Fruit fly (Drosophila melanogaster) whole organism, prepupa: ENCODE results near the gene Sps2.

ENCODE experiments used
- Blimp-1 ChIP-seq: fragments of 200-800 bp; sonication (Bioruptor generic); optimal IDR thresholded peaks from 3 replicates; lab custom pipeline; 2017; ENCODE audit warnings: missing biosample characterization, missing genetic modification characterization, mild to moderate bottlenecking, moderate library complexity, missing genetic modification reagents
- CG10631 ChIP-seq: fragments of 200-800 bp; sonication (Bioruptor generic); optimal IDR thresholded peaks from 2 replicates; lab custom pipeline; 2016; ENCODE audit warnings: missing biosample characterization, missing genetic modification characterization
- CG10669 ChIP-seq: fragments of 200-800 bp; sonication (Bioruptor generic); optimal IDR thresholded peaks from 3 replicates; lab custom pipeline; 2018; ENCODE audit warnings: missing biosample characterization, mild to moderate bottlenecking, missing genetic modification characterization, moderate library complexity
- CG11762 ChIP-seq: fragments of 200-800 bp; sonication (Bioruptor generic); optimal IDR thresholded peaks from 3 replicates; lab custom pipeline; 2016; ENCODE audit warnings: missing biosample characterization, missing genetic modification characterization; ENCODE audit not compliant: insufficient read depth
- CG11902 ChIP-seq: fragments of 200-800 bp; sonication (Bioruptor generic); optimal IDR thresholded peaks from 3 replicates; lab custom pipeline; 2016; ENCODE audit warnings: missing biosample characterization, missing genetic modification characterization
- CG15336 ChIP-seq: fragments of 200-800 bp; sonication (Bioruptor generic); IDR thresholded peaks from 2 replicates; pipeline ENCODE4 v1.3.6; 2022; ENCODE audit warnings: missing biosample characterization, missing genetic modification characterization
- CG16779 ChIP-seq: fragments of 200-800 bp; sonication (Bioruptor generic); optimal IDR thresholded peaks from 3 replicates; lab custom pipeline; 2017; ENCODE audit warnings: missing biosample characterization, mild to moderate bottlenecking, missing genetic modification characterization
- CG3032 ChIP-seq: fragments of 200-800 bp; optimal IDR thresholded peaks from 2 replicates; lab custom pipeline; 2019; ENCODE audit warnings: missing biosample characterization, mild to moderate bottlenecking, missing genetic modification characterization, moderate library complexity
- CG31627 ChIP-seq: fragments of 200-800 bp; sonication (Bioruptor generic); optimal IDR thresholded peaks from 3 replicates; lab custom pipeline; 2016; ENCODE audit warnings: missing biosample characterization, missing genetic modification characterization
- CG32006 ChIP-seq: fragments of 200-800 bp; sonication (Bioruptor generic); optimal IDR thresholded peaks from 3 replicates; lab custom pipeline; 2017; ENCODE audit warnings: missing biosample characterization, mild to moderate bottlenecking, missing genetic modification characterization
- CG3919 ChIP-seq: fragments of 200-800 bp; sonication (Bioruptor generic); optimal IDR thresholded peaks from 3 replicates; lab custom pipeline; 2016; ENCODE audit warnings: missing biosample characterization, missing genetic modification characterization
- CG6163 ChIP-seq: fragments of 200-800 bp; sonication (Bioruptor generic); IDR thresholded peaks from 3 replicates; pipeline ENCODE4 v1.3.6; 2022; ENCODE audit warnings: missing biosample characterization, missing genetic modification characterization
- CG6276 ChIP-seq: fragments of 200-800 bp; sonication (Bioruptor generic); optimal IDR thresholded peaks from 2 replicates; lab custom pipeline; 2017; ENCODE audit warnings: missing biosample characterization, mild to moderate bottlenecking, missing genetic modification characterization
- CG6808 ChIP-seq: fragments of 200-800 bp; sonication (Bioruptor generic); optimal IDR thresholded peaks from 3 replicates; lab custom pipeline; 2017; ENCODE audit warnings: missing biosample characterization, missing genetic modification characterization, mild to moderate bottlenecking, moderate library complexity, missing genetic modification reagents
- CG7368 ChIP-seq: fragments of 200-800 bp; sonication (Bioruptor generic); optimal IDR thresholded peaks from 3 replicates; lab custom pipeline; 2016; ENCODE audit warnings: missing biosample characterization, missing genetic modification characterization
- CG8119 ChIP-seq: fragments of 200-800 bp; sonication (Bioruptor generic); IDR thresholded peaks from 3 replicates; pipeline ENCODE4 v1.3.6; 2022; ENCODE audit warnings: missing biosample characterization, missing genetic modification characterization
- CG8319 ChIP-seq: fragments of 200-800 bp; sonication (Bioruptor generic); optimal IDR thresholded peaks from 3 replicates; lab custom pipeline; 2016; ENCODE audit warnings: missing biosample characterization, missing genetic modification characterization
- CG9139 ChIP-seq: fragments of 200-800 bp; sonication (Bioruptor generic); optimal IDR thresholded peaks from 3 replicates; lab custom pipeline; 2017; ENCODE audit warnings: missing biosample characterization, mild to moderate bottlenecking, missing genetic modification characterization
- Eip78C ChIP-seq: fragments of 200-800 bp; sonication (Bioruptor generic); peaks from one replicate; lab custom pipeline; 2016; ENCODE audit warnings: missing biosample characterization, missing genetic modification characterization
- Eip93F ChIP-seq: fragments of 200-800 bp; sonication (Bioruptor generic); optimal IDR thresholded peaks from 2 replicates; lab custom pipeline; 2016; ENCODE audit warnings: missing biosample characterization, mild to moderate bottlenecking, missing genetic modification characterization
- Ets21C ChIP-seq: fragments of 200-800 bp; sonication (Bioruptor generic); optimal IDR thresholded peaks from 3 replicates; lab custom pipeline; 2016; ENCODE audit warnings: missing biosample characterization, missing genetic modification characterization
- Hr39 ChIP-seq: fragments of 200-800 bp; sonication (Bioruptor generic); optimal IDR thresholded peaks from 2 replicates; lab custom pipeline; 2016; ENCODE audit warnings: missing biosample characterization, missing genetic modification characterization
- Hr4 ChIP-seq: fragments of 200-800 bp; sonication (Bioruptor generic); optimal IDR thresholded peaks from 3 replicates; lab custom pipeline; 2016; ENCODE audit warnings: missing biosample characterization, missing genetic modification characterization
- Lpt ChIP-seq: fragments of 200-800 bp; sonication (Bioruptor generic); optimal IDR thresholded peaks from 3 replicates; lab custom pipeline; 2016; ENCODE audit warnings: missing biosample characterization, missing genetic modification characterization
- Sox102F ChIP-seq: fragments of 200-800 bp; sonication (Bioruptor generic); optimal IDR thresholded peaks from 2 replicates; lab custom pipeline; 2016; ENCODE audit warnings: missing biosample characterization, mild to moderate bottlenecking, missing genetic modification characterization
- Sox14 ChIP-seq: fragments of 200-800 bp; sonication (Bioruptor generic); optimal IDR thresholded peaks from 3 replicates; lab custom pipeline; 2016; ENCODE audit warnings: missing biosample characterization, missing genetic modification characterization
- Sox15 ChIP-seq: fragments of 200-800 bp; sonication (Bioruptor generic); optimal IDR thresholded peaks from 3 replicates; lab custom pipeline; 2016; ENCODE audit warnings: missing biosample characterization, missing genetic modification characterization
- achi ChIP-seq: fragments of 200-800 bp; sonication (Bioruptor generic); optimal IDR thresholded peaks from 3 replicates; lab custom pipeline; 2016; ENCODE audit warnings: missing biosample characterization, missing genetic modification characterization
- acj6 ChIP-seq: fragments of 200-800 bp; sonication (Bioruptor generic); optimal IDR thresholded peaks from 3 replicates; lab custom pipeline; 2016; ENCODE audit warnings: missing biosample characterization, missing genetic modification characterization
- cyc ChIP-seq: fragments of 200-800 bp; sonication (Bioruptor generic); optimal IDR thresholded peaks from 3 replicates; lab custom pipeline; 2016; ENCODE audit warnings: missing biosample characterization, missing genetic modification characterization
- dac ChIP-seq: fragments of 200-800 bp; sonication (Bioruptor generic); optimal IDR thresholded peaks from 2 replicates; lab custom pipeline; 2017; ENCODE audit warnings: missing biosample characterization, mild to moderate bottlenecking, missing genetic modification characterization
- dsx ChIP-seq: fragments of 200-800 bp; optimal IDR thresholded peaks from 3 replicates; lab custom pipeline; 2019; ENCODE audit warnings: missing biosample characterization, mild to moderate bottlenecking, missing genetic modification characterization, moderate library complexity; ENCODE audit not compliant: poor library complexity, severe bottlenecking
- eg ChIP-seq: fragments of 200-800 bp; sonication (Bioruptor generic); IDR thresholded peaks from 3 replicates; pipeline ENCODE4 v1.3.6; 2022; ENCODE audit warnings: missing biosample characterization, missing genetic modification characterization
- esn ChIP-seq: fragments of 200-800 bp; sonication (Bioruptor generic); optimal IDR thresholded peaks from 2 replicates; lab custom pipeline; 2016; ENCODE audit warnings: missing biosample characterization, mild to moderate bottlenecking, missing genetic modification characterization, moderate library complexity
- fd59A ChIP-seq: fragments of 200-800 bp; sonication (Bioruptor generic); optimal IDR thresholded peaks from 2 replicates; lab custom pipeline; 2017; ENCODE audit warnings: missing biosample characterization, mild to moderate bottlenecking, missing genetic modification characterization, missing genetic modification reagents
- fd85E ChIP-seq: fragments of 200-800 bp; sonication (Bioruptor generic); optimal IDR thresholded peaks from 3 replicates; lab custom pipeline; 2016; ENCODE audit warnings: missing biosample characterization, missing genetic modification characterization
- fkh ChIP-seq: fragments of 200-800 bp; sonication (Bioruptor generic); optimal IDR thresholded peaks from 3 replicates; lab custom pipeline; 2017; ENCODE audit warnings: missing biosample characterization, mild to moderate bottlenecking, missing genetic modification characterization, moderate library complexity
- lz ChIP-seq: fragments of 200-800 bp; sonication (Bioruptor generic); optimal IDR thresholded peaks from 3 replicates; lab custom pipeline; 2016; ENCODE audit warnings: missing biosample characterization, missing genetic modification characterization
- pdm3 ChIP-seq: fragments of 200-800 bp; sonication (Bioruptor generic); optimal IDR thresholded peaks from 3 replicates; lab custom pipeline; 2016; ENCODE audit warnings: missing biosample characterization, missing genetic modification characterization
- salr ChIP-seq, 2 experiments: fragments of 200-800 bp; sonication (Bioruptor generic); optimal IDR thresholded peaks; 3 replicates each; lab custom pipeline; 2016 to 2018; ENCODE audit warnings: missing biosample characterization in 2 of 2, missing genetic modification characterization in 2 of 2, mild to moderate bottlenecking in 1 of 2
- ss ChIP-seq, 2 experiments: fragments of 200-800 bp; sonication (Bioruptor generic); optimal IDR thresholded peaks; 2 replicates in 1 of 2; 3 replicates in 1 of 2; lab custom pipeline; 2017 to 2018; ENCODE audit warnings: mild to moderate bottlenecking in 2 of 2, missing biosample characterization in 2 of 2, missing genetic modification characterization in 2 of 2, moderate library complexity in 1 of 2
- topi ChIP-seq: fragments of 200-800 bp; sonication (Bioruptor generic); optimal IDR thresholded peaks from 3 replicates; lab custom pipeline; 2016; ENCODE audit warnings: missing biosample characterization, missing genetic modification characterization
- vri ChIP-seq: fragments of 200-800 bp; sonication (Bioruptor generic); optimal IDR thresholded peaks from 3 replicates; lab custom pipeline; 2016; ENCODE audit warnings: missing biosample characterization, mild to moderate bottlenecking, missing genetic modification characterization

Sps2 gene

dm6 chr2L:10375464-10376236 lies 33.3 kb downstream of the Sps2 start, which contains the start of the genes CG33303 and dpr19 (continued):
- TF ChIP-seq Hr4: no peak
- TF ChIP-seq CG7368: no peak
- TF ChIP-seq CG6276 (GFP tag; lab: Kevin White, UChicago): no peak
- TF ChIP-seq cyc (GFP tag; lab: Kevin White, UChicago): no peak
- peak; percentile 67; the same call in 2 of the 3 replicates for TF ChIP-seq CG8119 (GFP tag; lab: Robert Waterston, UW)
- TF ChIP-seq CG8319 (GFP tag; lab: Kevin White, UChicago): no peak
- TF ChIP-seq Sox102F (GFP tag; lab: Kevin White, UChicago): no peak
- TF ChIP-seq Sox14 (GFP tag; lab: Kevin White, UChicago): no peak
- no peak for TF ChIP-seq Eip93F (GFP tag; lab: Kevin White, UChicago)
- no peak for TF ChIP-seq eg (GFP tag; lab: Robert Waterston, UW)
- no peak for TF ChIP-seq acj6 (GFP tag; lab: Kevin White, UChicago)
- peak; percentile 8 for TF ChIP-seq achi (GFP tag; lab: Kevin White, UChicago)
- TF ChIP-seq fkh (GFP tag; lab: Kevin White, UChicago): no peak
- TF ChIP-seq pdm3: no peak
- peak; percentile 79 for TF ChIP-seq CG15336
- TF ChIP-seq CG11762 (GFP tag; lab: Kevin White, UChicago): no peak
- TF ChIP-seq salr (GFP tag; optimal IDR thresholded peaks at IDR 0.05; lab: Kevin White, UChicago): no peak
- TF ChIP-seq CG16779: no peak
- TF ChIP-seq Ets21C (GFP tag; lab: Kevin White, UChicago): no peak
- TF ChIP-seq CG32006 (GFP tag; lab: Kevin White, UChicago): no peak
- TF ChIP-seq dsx (GFP tag; lab: Kevin White, UChicago): peak; percentile 36
- no peak for TF ChIP-seq vri (GFP tag; lab: Kevin White, UChicago)
- TF ChIP-seq CG11902 (GFP tag; lab: Kevin White, UChicago): no peak
- peak; percentile 65 for TF ChIP-seq CG3032 (tag; lab: Kevin White, UChicago)
- no peak for TF ChIP-seq Lpt (GFP tag; lab: Kevin White, UChicago)
- no peak for TF ChIP-seq fd85E (GFP tag; lab: Kevin White, UChicago)
- TF ChIP-seq CG6808 (GFP tag; lab: Kevin White, UChicago): peak; percentile 24
- no peak for TF ChIP-seq CG31627 (GFP tag; lab: Kevin White, UChicago)
- no peak for TF ChIP-seq dac (GFP tag; lab: Kevin White, UChicago)
- TF ChIP-seq CG10669 (GFP tag; lab: Kevin White, UChicago): peak; percentile 7
- TF ChIP-seq Sox15 (GFP tag; lab: Kevin White, UChicago): no peak
- no peak for TF ChIP-seq Blimp-1 (GFP tag; lab: Kevin White, UChicago)
- TF ChIP-seq lz (GFP tag; lab: Kevin White, UChicago): no peak
- TF ChIP-seq CG10631: peak; percentile 46
- no peak for TF ChIP-seq CG9139 (GFP tag; lab: Kevin White, UChicago)
- peak; percentile 49 for TF ChIP-seq esn (GFP tag; lab: Kevin White, UChicago)
- no peak for TF ChIP-seq fd59A
- no peak for TF ChIP-seq topi (GFP tag; lab: Kevin White, UChicago)
- TF ChIP-seq Eip78C (GFP tag; lab: Kevin White, UChicago): peak; percentile 70
- TF ChIP-seq, all 60 proteins: peak for 15

- TF ChIP-seq CG11762 (GFP tag; lab: Kevin White, UChicago) (no peak), Sox15 (GFP tag; lab: Kevin White, UChicago) (no peak), cyc (GFP tag; lab: Kevin White, UChicago) (no peak), Hr39 (no peak), Hr4 (no peak), CG3919 (GFP tag; lab: Kevin White, UChicago) (no peak), salr (GFP tag; optimal IDR thresholded peaks at IDR 0.05; lab: Kevin White, UChicago) (no peak), pdm3 (no peak), ss (GFP tag; optimal IDR thresholded peaks at IDR 0.05; lab: Kevin White, UChicago) (no peak), CG6276 (GFP tag; lab: Kevin White, UChicago) (no peak), Lpt (GFP tag; lab: Kevin White, UChicago) (no peak), CG6163 (GFP tag; lab: Robert Waterston, UW) (no peak), CG16779 (no peak)
Measured at dm6 chr2L:10376276-10376675, 33.9 kb downstream of the Sps2 start.
